Fruit fly (Drosophila melanogaster): ENCODE results near the gene Cpr12A.

The Cpr12A gene

dm6 chrX:13543343-13543742, at the start of gene Cpr12A:
TSS of gene Cpr12A (plus strand) at chrX:13543643.
- TF ChIP-seq Dll (optimal IDR thresholded peaks at IDR 0.05) = no peak
- TF ChIP-seq psq (optimal IDR thresholded peaks at IDR 0.05) = no peak
- TF ChIP-seq usp (GFP tag; optimal IDR thresholded peaks at IDR 0.05) = no peak
- TF ChIP-seq EcR (GFP tag; optimal IDR thresholded peaks at IDR 0.05) = no peak

dm6 chrX:13527706-13528105, 15.7 kb upstream of the Cpr12A start, which contains the start of gene CG15754:
TSS of gene CG15754 (plus strand) at chrX:13528006.
- TF ChIP-seq pan (optimal IDR thresholded peaks at IDR 0.05) = no peak
- no peak for TF ChIP-seq EcR (GFP tag; optimal IDR thresholded peaks at IDR 0.05)
- no peak for TF ChIP-seq Dll (optimal IDR thresholded peaks at IDR 0.05)
- TF ChIP-seq psq (optimal IDR thresholded peaks at IDR 0.05) = no peak
- TF ChIP-seq CG8478 (optimal IDR thresholded peaks at IDR 0.05) = no peak
- TF ChIP-seq usp (GFP tag; optimal IDR thresholded peaks at IDR 0.05) = no peak

dm6 chrX:13529673-13530072, 13.8 kb upstream of the Cpr12A start:
- TF ChIP-seq pan (optimal IDR thresholded peaks at IDR 0.05) = no peak
- TF ChIP-seq Dll (optimal IDR thresholded peaks at IDR 0.05) = no peak
- TF ChIP-seq usp (GFP tag; optimal IDR thresholded peaks at IDR 0.05) = no peak
- TF ChIP-seq EcR (GFP tag; optimal IDR thresholded peaks at IDR 0.05) = no peak
- TF ChIP-seq CG8478 (optimal IDR thresholded peaks at IDR 0.05) = no peak
- TF ChIP-seq psq (optimal IDR thresholded peaks at IDR 0.05) = no peak

dm6 chrX:13530199-13530788, 13.1 kb upstream of the Cpr12A start, which contains the start of gene CG44428:
TSS of gene CG44428 (minus strand) at chrX:13530249.
- no peak for TF ChIP-seq usp (GFP tag; optimal IDR thresholded peaks at IDR 0.05)
- TF ChIP-seq psq (optimal IDR thresholded peaks at IDR 0.05) = no peak
- no peak for TF ChIP-seq CG8478 (optimal IDR thresholded peaks at IDR 0.05)
- TF ChIP-seq pan (optimal IDR thresholded peaks at IDR 0.05) = no peak
- no peak for TF ChIP-seq EcR (GFP tag; optimal IDR thresholded peaks at IDR 0.05)

- TF ChIP-seq CG8478 (optimal IDR thresholded peaks at IDR 0.05) = no peak
- no peak for TF ChIP-seq Dll (optimal IDR thresholded peaks at IDR 0.05)
- no peak for TF ChIP-seq usp (GFP tag; optimal IDR thresholded peaks at IDR 0.05)
- no peak for TF ChIP-seq psq (optimal IDR thresholded peaks at IDR 0.05)
- TF ChIP-seq EcR (GFP tag; optimal IDR thresholded peaks at IDR 0.05) = no peak
- TF ChIP-seq pan (optimal IDR thresholded peaks at IDR 0.05) = no peak
Measured at dm6 chrX:13534100-13534499, 9.3 kb upstream of the Cpr12A start, which contains the start of gene CG15756. TSS of gene CG15756 (plus strand) at chrX:13534400.

- no peak for TF ChIP-seq usp (GFP tag; optimal IDR thresholded peaks at IDR 0.05)
- no peak for TF ChIP-seq Dll (optimal IDR thresholded peaks at IDR 0.05)
- TF ChIP-seq pan (optimal IDR thresholded peaks at IDR 0.05) = no peak
- no peak for TF ChIP-seq psq (optimal IDR thresholded peaks at IDR 0.05)
Measured at dm6 chrX:13536776-13537175, 6.7 kb upstream of the Cpr12A start.

dm6 chrX:13539448-13539847, 4.0 kb upstream of the Cpr12A start:
- TF ChIP-seq CG8478 (optimal IDR thresholded peaks at IDR 0.05) (no peak), usp (GFP tag; optimal IDR thresholded peaks at IDR 0.05) (no peak), pan (optimal IDR thresholded peaks at IDR 0.05) (no peak), psq (optimal IDR thresholded peaks at IDR 0.05) (no peak)

dm6 chrX:13540920-13541605, 2.4 kb upstream of the Cpr12A start:
- TF ChIP-seq usp (GFP tag; optimal IDR thresholded peaks at IDR 0.05) (no peak), pan (optimal IDR thresholded peaks at IDR 0.05) (no peak), Dll (optimal IDR thresholded peaks at IDR 0.05) (no peak), EcR (GFP tag; optimal IDR thresholded peaks at IDR 0.05) (no peak), CG8478 (optimal IDR thresholded peaks at IDR 0.05) (no peak), psq (optimal IDR thresholded peaks at IDR 0.05) (no peak)

dm6 chrX:13542084-13542483, 1.4 kb upstream of the Cpr12A start:
- TF ChIP-seq EcR (GFP tag; optimal IDR thresholded peaks at IDR 0.05) (no peak), psq (optimal IDR thresholded peaks at IDR 0.05) (no peak), Dll (optimal IDR thresholded peaks at IDR 0.05) (peak; percentile 79)

dm6 chrX:13555700-13556099, 12.3 kb downstream of the Cpr12A start, which contains the start of gene CG11816:
TSS of gene CG11816 (minus strand) at chrX:13555800.
- no peak for TF ChIP-seq CG8478 (optimal IDR thresholded peaks at IDR 0.05)
- no peak for TF ChIP-seq psq (optimal IDR thresholded peaks at IDR 0.05)
- no peak for TF ChIP-seq EcR (GFP tag; optimal IDR thresholded peaks at IDR 0.05)
- TF ChIP-seq Dll (optimal IDR thresholded peaks at IDR 0.05) = no peak
- TF ChIP-seq usp (GFP tag; optimal IDR thresholded peaks at IDR 0.05) = no peak
- TF ChIP-seq pan (optimal IDR thresholded peaks at IDR 0.05) = no peak

dm6 chrX:13556172-13556571, 12.7 kb downstream of the Cpr12A start, which contains the start of gene CG32631:
TSS of gene CG32631 (plus strand) at chrX:13556472.
- TF ChIP-seq CG8478 (optimal IDR thresholded peaks at IDR 0.05) = no peak
- no peak for TF ChIP-seq Dll (optimal IDR thresholded peaks at IDR 0.05)
- TF ChIP-seq psq (optimal IDR thresholded peaks at IDR 0.05) = no peak
- no peak for TF ChIP-seq pan (optimal IDR thresholded peaks at IDR 0.05)
- no peak for TF ChIP-seq usp (GFP tag; optimal IDR thresholded peaks at IDR 0.05)
- no peak for TF ChIP-seq EcR (GFP tag; optimal IDR thresholded peaks at IDR 0.05)

- no peak for TF ChIP-seq usp (GFP tag; optimal IDR thresholded peaks at IDR 0.05)
- TF ChIP-seq CG8478 (optimal IDR thresholded peaks at IDR 0.05) = no peak
- no peak for TF ChIP-seq pan (optimal IDR thresholded peaks at IDR 0.05)
- TF ChIP-seq psq (optimal IDR thresholded peaks at IDR 0.05) = no peak
- TF ChIP-seq Dll (optimal IDR thresholded peaks at IDR 0.05) = no peak
- TF ChIP-seq EcR (GFP tag; optimal IDR thresholded peaks at IDR 0.05) = no peak
Measured at dm6 chrX:13561371-13561770, 17.9 kb downstream of the Cpr12A start, which contains the start of gene CG32633. TSS of gene CG32633 (plus strand) at chrX:13561671.

Measured in whole organism.